Worm (Caenorhabditis elegans) whole organism, L2 larva: ENCODE data around the gene fbxb-20.

ENCODE experiments used
- fos-1 ChIP-seq: fragments of 150-350 bp; optimal IDR thresholded peaks from 2 replicates; lab custom pipeline; 2014; ENCODE audit warnings: missing biosample characterization, missing genetic modification characterization
- lsy-2 ChIP-seq, 2 experiments: fragments of 150-350 bp in 1 of 2; sonication (generic microtip) in 1 of 2; optimal IDR thresholded peaks; 2 replicates each; lab custom pipeline; 2014 to 2017; ENCODE audit warnings: missing biosample characterization in 2 of 2, missing genetic modification characterization in 2 of 2
- nhr-10 ChIP-seq: sonication (generic microtip); optimal IDR thresholded peaks from 2 replicates; lab custom pipeline; 2017; ENCODE audit warnings: missing biosample characterization, missing genetic modification characterization
- nhr-77 ChIP-seq: fragments of 150-350 bp; optimal IDR thresholded peaks from 2 replicates; lab custom pipeline; 2014; ENCODE audit warnings: missing biosample characterization, missing genetic modification characterization
- ztf-11 ChIP-seq: sonication (generic microtip); optimal IDR thresholded peaks from 2 replicates; lab custom pipeline; 2017; ENCODE audit warnings: missing biosample characterization, missing genetic modification characterization

- no peak for TF ChIP-seq nhr-77 (tag; lab: Kevin White, UChicago)
- TF ChIP-seq ztf-11 (tag; lab: Kevin White, UChicago), result no peak
- no peak for TF ChIP-seq nhr-10 (tag; lab: Kevin White, UChicago)
- peak; percentile 59 for TF ChIP-seq fos-1
- no peak for TF ChIP-seq lsy-2 (tag; optimal IDR thresholded peaks at IDR 0.05; lab: Kevin White, UChicago)
Observed at ce11 chrII:1608915-1609314, 41.5 kb downstream of the fbxb-20 start.
